Fruit fly (Drosophila melanogaster) Kc167 (cell line): ENCODE results near the gene CG6912.

ENCODE experiments used
- Myc ChIP-seq: fragments of >200 bp; optimal IDR thresholded peaks from 2 replicates; lab custom pipeline; 2017; ENCODE audit warnings: missing external identifiers
- Sin3A ChIP-seq: fragments of >200 bp; optimal IDR thresholded peaks from 2 replicates; lab custom pipeline; 2018; ENCODE audit warnings: missing external identifiers
- h ChIP-seq: fragments of >200 bp; optimal IDR thresholded peaks from 3 replicates; lab custom pipeline; 2018; ENCODE audit warnings: missing external identifiers
- insv ChIP-seq: fragments of >200 bp; optimal IDR thresholded peaks from 3 replicates; lab custom pipeline; 2018; ENCODE audit warnings: missing external identifiers
- psq ChIP-seq: fragments of >200 bp; optimal IDR thresholded peaks from 2 replicates; lab custom pipeline; 2017; ENCODE audit warnings: missing external identifiers
- ttk ChIP-seq: sonication (Bioruptor generic); optimal IDR thresholded peaks from 2 replicates; lab custom pipeline; 2017; ENCODE audit warnings: missing external identifiers

- TF ChIP-seq h (lab: Kevin White, UChicago) (no peak), Sin3A (lab: Kevin White, UChicago) (no peak), Myc (lab: Kevin White, UChicago) (no peak), psq (lab: Kevin White, UChicago) (no peak), insv (no peak), ttk (lab: Kevin White, UChicago) (no peak)
Observed at dm6 chr3R:15117765-15118164, 19.0 kb downstream of the CG6912 start.
